Worm (Caenorhabditis elegans): ENCODE data around the gene spp-2.

spp-2 gene

ce11 chrX:7306434-7306833, 10.2 kb downstream of the spp-2 start (continued):
- TF ChIP-seq snpc-1.3 (tag; optimal IDR thresholded peaks at IDR 0.05; ENCODE audit: insufficient read depth) (no peak), attf-6 (GFP tag; IDR thresholded peaks at IDR 0.05) (no peak), rcor-1 (GFP tag; IDR thresholded peaks at IDR 0.05) (0 out of 2 replicates have a peak, but pooled peaks have one; percentile 40), egl-44 (GFP tag; IDR thresholded peaks at IDR 0.05) (no peak), hmg-20 (GFP tag; IDR thresholded peaks at IDR 0.05) (no peak), athp-1 (tag; optimal IDR thresholded peaks at IDR 0.05) (no peak), mel-28 (tag; optimal IDR thresholded peaks at IDR 0.05; ENCODE audit: borderline replicate concordance) (no peak), hlh-26 (GFP tag; conservative IDR thresholded peaks at IDR 0.05) (no peak), rec-8 (tag; optimal IDR thresholded peaks at IDR 0.05) (no peak), ztf-28 (GFP tag; IDR thresholded peaks at IDR 0.05) (no peak)

- TF ChIP-seq unc-130 (GFP tag; optimal IDR thresholded peaks at IDR 0.05) = no peak
- TF ChIP-seq ztf-26 (tag; optimal IDR thresholded peaks at IDR 0.05) = no peak
- peak; percentile 4 for TF ChIP-seq nhr-90 (tag; optimal IDR thresholded peaks at IDR 0.05)
- TF ChIP-seq ztf-18 (tag; optimal IDR thresholded peaks at IDR 0.05) = no peak
- TF ChIP-seq F49E8.2 (tag; optimal IDR thresholded peaks at IDR 0.05; ENCODE audit: insufficient read depth) = no peak
- TF ChIP-seq zim-3 (tag; optimal IDR thresholded peaks at IDR 0.05) = no peak
- TF ChIP-seq lin-40 (tag; optimal IDR thresholded peaks at IDR 0.05) = peak; percentile 19
- no peak for TF ChIP-seq nfyb-1 (GFP tag; IDR thresholded peaks at IDR 0.05)
- no peak for TF ChIP-seq D2030.7 (GFP tag; IDR thresholded peaks at IDR 0.05)
- TF ChIP-seq B0336.3 (GFP tag; IDR thresholded peaks at IDR 0.05) = no peak
- TF ChIP-seq akir-1 (GFP tag; optimal IDR thresholded peaks at IDR 0.05) = no peak
- peak; percentile 13 for TF ChIP-seq atf-7 (tag; optimal IDR thresholded peaks at IDR 0.05)
- no peak for TF ChIP-seq F22D6.2 (tag; optimal IDR thresholded peaks at IDR 0.05)
- TF ChIP-seq unc-62 (GFP tag; optimal IDR thresholded peaks at IDR 0.05) = no peak
- TF ChIP-seq ets-4 (GFP tag; optimal IDR thresholded peaks at IDR 0.05) = no peak
- no peak for TF ChIP-seq Y53G8AR.9 (GFP tag; conservative IDR thresholded peaks at IDR 0.05)
- TF ChIP-seq nhr-80 (tag; optimal IDR thresholded peaks at IDR 0.05) = peak; percentile 84
- no peak for TF ChIP-seq ceh-100 (GFP tag; IDR thresholded peaks at IDR 0.05)
- no peak for TF ChIP-seq Y79H2A.3 (GFP tag; conservative IDR thresholded peaks at IDR 0.05)
- no peak for TF ChIP-seq ceh-91 (GFP tag; IDR thresholded peaks at IDR 0.05)
- no peak for TF ChIP-seq die-1 (tag; optimal IDR thresholded peaks at IDR 0.05)
- TF ChIP-seq egl-18 (GFP tag; IDR thresholded peaks at IDR 0.05) = no peak
- no peak for TF ChIP-seq F52B5.7 (tag; optimal IDR thresholded peaks at IDR 0.05)
- no peak for TF ChIP-seq F23B12.7 (tag; optimal IDR thresholded peaks at IDR 0.05; ENCODE audit: insufficient read depth)
Measured at ce11 chrX:7305520-7306186, 11.0 kb downstream of the spp-2 start, which contains the start of gene sur-5. sur-5 (minus strand) TSS chrX:7305570.

ce11 chrX:7303115-7303514, 13.5 kb downstream of the spp-2 start:
- TF ChIP-seq ztf-18 (tag; optimal IDR thresholded peaks at IDR 0.05) (no peak), nhr-80 (tag; optimal IDR thresholded peaks at IDR 0.05) (peak; percentile 59)

ce11 chrX:7298652-7299051, 18.0 kb downstream of the spp-2 start, which contains the start of gene K03A1.4:
K03A1.4 (minus strand) TSS chrX:7298752.
- TF ChIP-seq atf-7 (tag; optimal IDR thresholded peaks at IDR 0.05) (no peak), ceh-58 (GFP tag; IDR thresholded peaks at IDR 0.05) (no peak), xnd-1 (tag; optimal IDR thresholded peaks at IDR 0.05) (no peak), madf-6 (GFP tag; IDR thresholded peaks at IDR 0.05) (no peak), pha-4 (tag; optimal IDR thresholded peaks at IDR 0.05) (no peak), ztf-25 (GFP tag; IDR thresholded peaks at IDR 0.05) (no peak), madf-3 (GFP tag; IDR thresholded peaks at IDR 0.05) (no peak), ztf-6 (GFP tag; IDR thresholded peaks at IDR 0.05) (no peak), D2030.7 (GFP tag; IDR thresholded peaks at IDR 0.05) (no peak), chd-7 (tag; optimal IDR thresholded peaks at IDR 0.05) (no peak), attf-5 (GFP tag; optimal IDR thresholded peaks at IDR 0.05) (no peak), athp-1 (tag; optimal IDR thresholded peaks at IDR 0.05) (no peak)
